Fruit fly (Drosophila melanogaster): ENCODE measurements around the gene Ir62a.

The Ir62a gene

dm6 chr3L:1488592-1489183 is 42.4 kb downstream of the Ir62a start (continued):
- no peak for TF ChIP-seq gsb-n (tag; optimal IDR thresholded peaks at IDR 0.05)
- TF ChIP-seq CG18011 (GFP tag; optimal IDR thresholded peaks at IDR 0.05): no peak
- peak; percentile 51; the same call in 2 of the 3 replicates for TF ChIP-seq CG7963 (GFP tag; IDR thresholded peaks at IDR 0.05; ENCODE audit: partially characterized antibody)
- TF ChIP-seq Dll (GFP tag; IDR thresholded peaks at IDR 0.05; ENCODE audit: partially characterized antibody): peak; percentile 52; the same call in 2 of the 4 replicates
- TF ChIP-seq dpn (GFP tag; optimal IDR thresholded peaks at IDR 0.05): no peak
- TF ChIP-seq GATAe (GFP tag; conservative IDR thresholded peaks at IDR 0.05): no peak
- TF ChIP-seq ci (GFP tag; IDR thresholded peaks at IDR 0.05): no peak; the same call in 2 of the 3 replicates
- no peak for TF ChIP-seq CG15601 (tag; optimal IDR thresholded peaks at IDR 0.05)
- TF ChIP-seq CG10321 (GFP tag; IDR thresholded peaks at IDR 0.05): no peak
- no peak for TF ChIP-seq NC2β (GFP tag; optimal IDR thresholded peaks at IDR 0.05)
- TF ChIP-seq CG15073 (GFP tag; optimal IDR thresholded peaks at IDR 0.05): no peak
- TF ChIP-seq ssp (GFP tag; IDR thresholded peaks at IDR 0.05): no peak
- no peak for TF ChIP-seq CG16863 (GFP tag; optimal IDR thresholded peaks at IDR 0.05)
- peak; percentile 86 for TF ChIP-seq Opbp (GFP tag; IDR thresholded peaks at IDR 0.05; ENCODE audit: partially characterized antibody)
- TF ChIP-seq ab (GFP tag; optimal IDR thresholded peaks at IDR 0.05): no peak
- TF ChIP-seq Hr78 (GFP tag; optimal IDR thresholded peaks at IDR 0.05): peak in 1 of 2 experiments; percentile 10
- TF ChIP-seq Six4 (GFP tag; optimal IDR thresholded peaks at IDR 0.05): no peak
- TF ChIP-seq tap (tag; optimal IDR thresholded peaks at IDR 0.05): peak; percentile 27
- no peak for TF ChIP-seq ranshi (GFP tag; IDR thresholded peaks at IDR 0.05)
- no peak for TF ChIP-seq Nf-YB (GFP tag; optimal IDR thresholded peaks at IDR 0.05)
- peak; percentile 99 for TF ChIP-seq Bdp1 (GFP tag; optimal IDR thresholded peaks at IDR 0.05)
- TF ChIP-seq psq (GFP tag; optimal IDR thresholded peaks at IDR 0.05): no peak
- peak; percentile 34 for TF ChIP-seq CG34376 (GFP tag; optimal IDR thresholded peaks at IDR 0.05)
- TF ChIP-seq HmgD (GFP tag; optimal IDR thresholded peaks at IDR 0.05): no peak
- no peak for TF ChIP-seq lbe (GFP tag; optimal IDR thresholded peaks at IDR 0.05)
- TF ChIP-seq ken (GFP tag; IDR thresholded peaks at IDR 0.05): no peak
- no peak for TF ChIP-seq fd3F (GFP tag; optimal IDR thresholded peaks at IDR 0.05)
- TF ChIP-seq pita (GFP tag; optimal IDR thresholded peaks at IDR 0.05): no peak
- no peak for TF ChIP-seq grau (tag; optimal IDR thresholded peaks at IDR 0.05)
- no peak; the same call in 2 of the 3 replicates for TF ChIP-seq z (GFP tag; IDR thresholded peaks at IDR 0.05)
- TF ChIP-seq br (optimal IDR thresholded peaks at IDR 0.05): no peak
- no peak for TF ChIP-seq ERR (GFP tag; optimal IDR thresholded peaks at IDR 0.05)
- no peak for TF ChIP-seq CG30431 (GFP tag; optimal IDR thresholded peaks at IDR 0.05)
- TF ChIP-seq CG11093 (GFP tag; IDR thresholded peaks at IDR 0.05): no peak
- no peak for TF ChIP-seq CkIIα-i1 (GFP tag; IDR thresholded peaks at IDR 0.05)
- peak; percentile 22; the same call in 1 of the 2 replicates for TF ChIP-seq CG14014 (GFP tag; IDR thresholded peaks at IDR 0.05)
- TF ChIP-seq ash1 (GFP tag; optimal IDR thresholded peaks at IDR 0.05): no peak
- peak in 1 of 2 experiments; percentile 76 for TF ChIP-seq Eip74EF (GFP tag; optimal IDR thresholded peaks at IDR 0.05)
- TF ChIP-seq sima (GFP tag; optimal IDR thresholded peaks at IDR 0.05): no peak
- no peak for TF ChIP-seq CG1024 (GFP tag; IDR thresholded peaks at IDR 0.05)
- TF ChIP-seq CG8359 (GFP tag; optimal IDR thresholded peaks at IDR 0.05; ENCODE audit: borderline replicate concordance): no peak
- no peak for TF ChIP-seq slou (GFP tag; optimal IDR thresholded peaks at IDR 0.05)
- no peak for TF ChIP-seq CG18764 (GFP tag; optimal IDR thresholded peaks at IDR 0.05)
- no peak for TF ChIP-seq Kr (GFP tag; optimal IDR thresholded peaks at IDR 0.05)
- TF ChIP-seq Side (GFP tag; optimal IDR thresholded peaks at IDR 0.05): no peak
- TF ChIP-seq CG12219 (GFP tag; optimal IDR thresholded peaks at IDR 0.05): no peak
- no peak for TF ChIP-seq pum (GFP tag; optimal IDR thresholded peaks at IDR 0.05)
- TF ChIP-seq fu2 (GFP tag; optimal IDR thresholded peaks at IDR 0.05): no peak
- TF ChIP-seq NK7.1 (GFP tag; optimal IDR thresholded peaks at IDR 0.05): no peak
- TF ChIP-seq Atf3 (GFP tag; optimal IDR thresholded peaks at IDR 0.05): no peak
- TF ChIP-seq Camta (GFP tag; optimal IDR thresholded peaks at IDR 0.05): no peak
